Worm (Caenorhabditis elegans) whole organism, L2 larva: ENCODE measurements around the gene ugt-8.

Experiments used
- R02D3.7 ChIP-seq: fragments of 150-350 bp; optimal IDR thresholded peaks from 2 replicates; lab custom pipeline; 2014; ENCODE audit warnings: missing biosample characterization, missing genetic modification characterization
- Y55F3AM.14 ChIP-seq: fragments of 200-800 bp; sonication (Bioruptor generic); optimal IDR thresholded peaks from 2 replicates; lab custom pipeline; 2018; ENCODE audit warnings: mild to moderate bottlenecking, missing genetic modification characterization, missing compliant biosample characterization
- alr-1 ChIP-seq: fragments of 150-350 bp; optimal IDR thresholded peaks from 2 replicates; lab custom pipeline; 2014; ENCODE audit warnings: missing biosample characterization, missing genetic modification characterization
- ceh-16 ChIP-seq: fragments of 150-350 bp; optimal IDR thresholded peaks from 2 replicates; lab custom pipeline; 2014; ENCODE audit warnings: missing biosample characterization, missing genetic modification characterization
- dmd-4 ChIP-seq: sonication (generic microtip); optimal IDR thresholded peaks from 2 replicates; lab custom pipeline; 2017; ENCODE audit warnings: missing biosample characterization, missing genetic modification characterization
- lin-11 ChIP-seq: fragments of 150-350 bp; sonication (generic microtip); optimal IDR thresholded peaks from 2 replicates; lab custom pipeline; 2014; ENCODE audit warnings: missing biosample characterization, missing genetic modification characterization, inconsistent platforms, mixed read lengths
- lin-39 ChIP-seq: fragments of 150-350 bp; optimal IDR thresholded peaks from 2 replicates; lab custom pipeline; 2014; ENCODE audit warnings: missing biosample characterization, missing genetic modification reagents, missing genetic modification characterization
- mab-5 ChIP-seq: fragments of 150-350 bp; optimal IDR thresholded peaks from 2 replicates; lab custom pipeline; 2014; ENCODE audit warnings: missing biosample characterization, missing genetic modification characterization
- nhr-10 ChIP-seq: sonication (generic microtip); optimal IDR thresholded peaks from 2 replicates; lab custom pipeline; 2017; ENCODE audit warnings: missing biosample characterization, missing genetic modification characterization
- nhr-21 ChIP-seq: fragments of 150-350 bp; optimal IDR thresholded peaks from 2 replicates; lab custom pipeline; 2014; ENCODE audit warnings: missing biosample characterization, missing genetic modification characterization
- nhr-23 ChIP-seq: fragments of 150-350 bp; optimal IDR thresholded peaks from 2 replicates; lab custom pipeline; 2014; ENCODE audit warnings: missing biosample characterization, missing genetic modification reagents, missing genetic modification characterization
- nhr-77 ChIP-seq: fragments of 150-350 bp; optimal IDR thresholded peaks from 2 replicates; lab custom pipeline; 2014; ENCODE audit warnings: missing biosample characterization, missing genetic modification characterization
- sma-9 ChIP-seq, 2 experiments: fragments of 150-350 bp in 1 of 2; sonication (generic microtip) in 1 of 2; optimal IDR thresholded peaks; 2 replicates each; lab custom pipeline; 2014 to 2016; ENCODE audit warnings: missing genetic modification characterization in 2 of 2, mild to moderate bottlenecking in 1 of 2, missing biosample characterization in 1 of 2, missing compliant biosample characterization in 1 of 2, missing genetic modification reagents in 1 of 2, moderate library complexity in 1 of 2
- snpc-4 ChIP-seq: fragments of 150-350 bp; optimal IDR thresholded peaks from 2 replicates; lab custom pipeline; 2014; ENCODE audit warnings: missing biosample characterization, missing genetic modification characterization
- unc-39 ChIP-seq: fragments of 150-350 bp; optimal IDR thresholded peaks from 2 replicates; lab custom pipeline; 2014; ENCODE audit warnings: missing biosample characterization, missing genetic modification characterization
- unc-55 ChIP-seq: fragments of 150-350 bp; sonication (generic microtip); optimal IDR thresholded peaks from 3 replicates; lab custom pipeline; 2014; ENCODE audit warnings: missing biosample characterization, missing genetic modification reagents, missing genetic modification characterization

The ugt-8 gene

DNA sequence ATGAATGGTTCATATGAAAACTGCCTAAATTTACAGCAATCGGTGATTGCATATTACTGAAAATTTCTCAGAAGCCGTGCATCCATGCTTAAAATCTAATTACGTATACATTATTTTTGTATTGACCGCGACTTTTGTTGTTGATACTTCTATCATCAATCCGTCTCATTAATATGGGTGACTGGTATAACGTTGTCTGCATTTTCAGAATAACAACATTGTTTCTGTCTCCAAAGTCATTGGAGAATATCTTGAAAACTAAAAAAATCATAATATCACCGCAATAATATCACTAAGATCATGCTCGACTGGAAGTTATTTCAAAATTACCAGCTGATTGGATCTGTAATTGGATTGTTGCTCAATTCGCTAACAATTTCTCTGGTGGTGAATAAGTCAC, 47.7 kb downstream of the ugt-8 start, which contains the start of gene str-207:
TSS of gene str-207 (plus strand) at position 301 of the 400 bp plus-strand sequence.
- TF ChIP-seq sma-9 (GFP tag; optimal IDR thresholded peaks at IDR 0.05; lab: Kevin White, UChicago) = no peak
- TF ChIP-seq sma-9 (tag; optimal IDR thresholded peaks at IDR 0.05; lab: Kevin White, UChicago) = no peak
- no peak for TF ChIP-seq alr-1 (tag; lab: Kevin White, UChicago)
- no peak for TF ChIP-seq dmd-4 (tag; lab: Kevin White, UChicago)
- no peak for TF ChIP-seq nhr-10 (tag; lab: Kevin White, UChicago)
- TF ChIP-seq unc-39 = no peak
- no peak for TF ChIP-seq lin-11
- TF ChIP-seq unc-55 (GFP tag; lab: Kevin White, UChicago) = no peak
- TF ChIP-seq R02D3.7 (tag; lab: Kevin White, UChicago) = no peak
- TF ChIP-seq lin-39 (tag; lab: Kevin White, UChicago) = no peak
- TF ChIP-seq mab-5 (tag; lab: Kevin White, UChicago) = no peak
- TF ChIP-seq nhr-77 (tag; lab: Kevin White, UChicago) = no peak
- TF ChIP-seq Y55F3AM.14 = no peak
- no peak for TF ChIP-seq ceh-16
- TF ChIP-seq nhr-21 (tag; lab: Kevin White, UChicago) = no peak
- no peak for TF ChIP-seq nhr-23 (tag; lab: Kevin White, UChicago)
- TF ChIP-seq snpc-4 = no peak
